Fruit fly (Drosophila melanogaster) whole organism, adult: ENCODE data around the gene dyl.

Experiments
- CG33017 ChIP-seq: fragments of 200-800 bp; sonication (Bioruptor generic); optimal IDR thresholded peaks from 2 replicates; lab custom pipeline; 2018; ENCODE audit warnings: missing biosample characterization, mild to moderate bottlenecking, missing genetic modification characterization, moderate library complexity
- CG7101 ChIP-seq: fragments of 200-800 bp; sonication (Bioruptor generic); optimal IDR thresholded peaks from 2 replicates; lab custom pipeline; 2018; ENCODE audit warnings: missing biosample characterization, mild to moderate bottlenecking, missing genetic modification characterization, moderate library complexity
- Mnt ChIP-seq: fragments of 200-800 bp; sonication (Bioruptor generic); optimal IDR thresholded peaks from 2 replicates; lab custom pipeline; 2016; ENCODE audit warnings: missing biosample characterization, mild to moderate bottlenecking, missing genetic modification characterization
- bab1 ChIP-seq: fragments of 200-800 bp; sonication (Bioruptor generic); optimal IDR thresholded peaks from 3 replicates; lab custom pipeline; 2019; ENCODE audit warnings: missing biosample characterization, mild to moderate bottlenecking, missing genetic modification characterization, moderate library complexity
- cic ChIP-seq: fragments of 200-800 bp; sonication (Bioruptor generic); optimal IDR thresholded peaks from 2 replicates; lab custom pipeline; 2017; ENCODE audit warnings: missing biosample characterization, mild to moderate bottlenecking, missing genetic modification characterization, moderate library complexity

- no peak for TF ChIP-seq Mnt (GFP tag; lab: Kevin White, UChicago)
- TF ChIP-seq bab1 (GFP tag; lab: Kevin White, UChicago) = no peak
- no peak for TF ChIP-seq CG7101 (tag; lab: Kevin White, UChicago)
- TF ChIP-seq cic (GFP tag; lab: Kevin White, UChicago) = no peak
- TF ChIP-seq CG33017 (tag; lab: Kevin White, UChicago) = no peak
Measured at dm6 chr3L:4348072-4348471, 40.6 kb upstream of the dyl start.
